Fruit fly (Drosophila melanogaster): ENCODE results near the gene CG40486.

- TF ChIP-seq Myc (optimal IDR thresholded peaks at IDR 0.05) = no peak
- no peak for TF ChIP-seq insv (optimal IDR thresholded peaks at IDR 0.05)
Observed at dm6 chrX:22962260-22962659, 2.4 kb upstream of the CG40486 start, which contains the start of gene CG40485.

Measured in Kc167 (cell line).